Fruit fly (Drosophila melanogaster) whole organism, embryonic: ENCODE data around the gene CG7568.

ENCODE experiments used
- ATbp ChIP-seq: fragments of 200-800 bp; sonication (Bioruptor generic); optimal IDR thresholded peaks from 2 replicates; lab custom pipeline; 2017; ENCODE audit warnings: missing biosample characterization, mild to moderate bottlenecking, missing genetic modification characterization, missing genetic modification reagents
- Asciz ChIP-seq: fragments of 200-800 bp; sonication (Bioruptor generic); optimal IDR thresholded peaks from 2 replicates; lab custom pipeline; 2017; ENCODE audit warnings: missing biosample characterization, mild to moderate bottlenecking, missing genetic modification characterization, missing genetic modification reagents
- BEAF-32 ChIP-seq: fragments of 200-800 bp; sonication (Bioruptor generic); optimal IDR thresholded peaks from 3 replicates; lab custom pipeline; 2017; ENCODE audit warnings: missing biosample characterization, missing genetic modification characterization, mild to moderate bottlenecking, moderate library complexity, missing genetic modification reagents
- CG14050 ChIP-seq: fragments of 200-800 bp; sonication (Bioruptor generic); IDR thresholded peaks from 3 replicates; pipeline ENCODE4 v1.3.6; 2022; ENCODE audit warnings: missing biosample characterization, missing genetic modification characterization
- CG14860 ChIP-seq: fragments of 200-800 bp; sonication (Bioruptor generic); IDR thresholded peaks from 3 replicates; pipeline ENCODE4 v1.3.6; 2022; ENCODE audit warnings: missing biosample characterization, missing genetic modification characterization; ENCODE audit not compliant: partially characterized antibody
- CG1647 ChIP-seq: fragments of 200-800 bp; sonication (Bioruptor generic); optimal IDR thresholded peaks from 3 replicates; lab custom pipeline; 2016; ENCODE audit warnings: missing biosample characterization, missing genetic modification characterization
- CG2889 ChIP-seq: fragments of 200-800 bp; sonication (Bioruptor generic); IDR thresholded peaks from 3 replicates; pipeline ENCODE4 v1.3.6; 2022; ENCODE audit warnings: missing biosample characterization, missing genetic modification characterization
- CG3065 ChIP-seq: fragments of 200-800 bp; sonication (Bioruptor generic); optimal IDR thresholded peaks from 2 replicates; lab custom pipeline; 2016; ENCODE audit warnings: missing biosample characterization, missing genetic modification characterization
- CG32532 ChIP-seq: fragments of 200-800 bp; sonication (Bioruptor generic); IDR thresholded peaks from 2 replicates; pipeline ENCODE4 v1.3.6; 2022; ENCODE audit warnings: missing biosample characterization, missing genetic modification characterization
- CG3407 ChIP-seq: fragments of 200-800 bp; sonication (Bioruptor generic); optimal IDR thresholded peaks from 2 replicates; lab custom pipeline; 2018; ENCODE audit warnings: missing biosample characterization, mild to moderate bottlenecking, missing genetic modification characterization
- CG6654 ChIP-seq: fragments of 200-800 bp; sonication (Bioruptor generic); optimal IDR thresholded peaks from 2 replicates; lab custom pipeline; 2017; ENCODE audit warnings: missing biosample characterization, mild to moderate bottlenecking, missing genetic modification characterization
- CG9727 ChIP-seq: fragments of 200-800 bp; sonication (Bioruptor generic); optimal IDR thresholded peaks from 3 replicates; lab custom pipeline; 2017; ENCODE audit warnings: missing biosample characterization, mild to moderate bottlenecking, missing genetic modification characterization
- CHES-1-like ChIP-seq: fragments of 200-800 bp; sonication (Bioruptor generic); optimal IDR thresholded peaks from 2 replicates; lab custom pipeline; 2016; ENCODE audit warnings: missing biosample characterization, missing genetic modification characterization
- Dad ChIP-seq: fragments of 200-800 bp; sonication (Bioruptor generic); optimal IDR thresholded peaks from 3 replicates; lab custom pipeline; 2016; ENCODE audit warnings: missing biosample characterization, missing genetic modification characterization
- Dek ChIP-seq: fragments of 200-800 bp; sonication (Bioruptor generic); optimal IDR thresholded peaks from 3 replicates; lab custom pipeline; 2019; ENCODE audit warnings: missing biosample characterization, mild to moderate bottlenecking, missing genetic modification characterization, moderate library complexity
- Ets65A ChIP-seq: fragments of 200-800 bp; sonication (Bioruptor generic); peaks from one replicate; lab custom pipeline; 2016; ENCODE audit warnings: missing biosample characterization, missing genetic modification characterization
- HHEX ChIP-seq: fragments of 200-800 bp; sonication (Bioruptor generic); optimal IDR thresholded peaks from 3 replicates; lab custom pipeline; 2017; ENCODE audit warnings: missing biosample characterization, mild to moderate bottlenecking, missing genetic modification characterization, missing genetic modification reagents
- HmgD ChIP-seq: fragments of 200-800 bp; sonication (Bioruptor generic); optimal IDR thresholded peaks from 3 replicates; lab custom pipeline; 2016; ENCODE audit warnings: missing biosample characterization, missing genetic modification characterization
- Hr51 ChIP-seq, 2 experiments: fragments of 200-800 bp; sonication (Bioruptor generic); optimal IDR thresholded peaks; 2 replicates in 1 of 2; 3 replicates in 1 of 2; lab custom pipeline; 2016 to 2018; ENCODE audit warnings: missing biosample characterization in 2 of 2, missing genetic modification characterization in 2 of 2, mild to moderate bottlenecking in 1 of 2, moderate library complexity in 1 of 2
- MTF-1 ChIP-seq: fragments of 200-800 bp; sonication (Bioruptor generic); optimal IDR thresholded peaks from 2 replicates; lab custom pipeline; 2018; ENCODE audit warnings: missing biosample characterization, mild to moderate bottlenecking, missing genetic modification characterization, borderline replicate concordance
- Med ChIP-seq: fragments of 200-800 bp; sonication (Bioruptor generic); peaks from one replicate; lab custom pipeline; 2016; ENCODE audit warnings: missing biosample characterization, missing genetic modification characterization, mild to moderate bottlenecking, inconsistent platforms, moderate library complexity
- NK7.1 ChIP-seq: fragments of 200-800 bp; sonication (Bioruptor generic); optimal IDR thresholded peaks from 3 replicates; lab custom pipeline; 2016; ENCODE audit warnings: missing biosample characterization, missing genetic modification characterization
- Side ChIP-seq: fragments of 200-800 bp; sonication (Bioruptor generic); optimal IDR thresholded peaks from 2 replicates; lab custom pipeline; 2016; ENCODE audit warnings: missing biosample characterization, missing genetic modification characterization
- Sin3A ChIP-seq: fragments of >200 bp; optimal IDR thresholded peaks from 2 replicates; lab custom pipeline; 2018
- Sry-δ ChIP-seq: fragments of 200-800 bp; sonication (Bioruptor generic); optimal IDR thresholded peaks from 2 replicates; lab custom pipeline; 2016; ENCODE audit warnings: missing biosample characterization, missing genetic modification characterization
- Usf ChIP-seq: fragments of 200-800 bp; sonication (Bioruptor generic); optimal IDR thresholded peaks from 2 replicates; lab custom pipeline; 2017; ENCODE audit warnings: missing genotype, missing biosample characterization, missing genetic modification characterization
- Xrp1 ChIP-seq: fragments of 200-800 bp; sonication (Bioruptor generic); IDR thresholded peaks from 2 replicates; pipeline ENCODE4 v1.3.6; 2022; ENCODE audit warnings: missing biosample characterization, missing genetic modification characterization
- bab2 ChIP-seq: fragments of 200-800 bp; sonication (Bioruptor generic); optimal IDR thresholded peaks from 2 replicates; lab custom pipeline; 2016; ENCODE audit warnings: missing biosample characterization, missing genetic modification characterization
- bigmax ChIP-seq: fragments of 200-800 bp; sonication (Bioruptor generic); optimal IDR thresholded peaks from 2 replicates; lab custom pipeline; 2018; ENCODE audit warnings: missing biosample characterization, mild to moderate bottlenecking, missing genetic modification characterization
- btn ChIP-seq: fragments of 200-800 bp; sonication (Bioruptor generic); optimal IDR thresholded peaks from 2 replicates; lab custom pipeline; 2016; ENCODE audit warnings: missing biosample characterization, missing genetic modification characterization
- chinmo ChIP-seq: fragments of 200-800 bp; sonication (Bioruptor generic); IDR thresholded peaks from 4 replicates; pipeline ENCODE4 v1.3.6; 2022; ENCODE audit warnings: missing biosample characterization, missing genetic modification characterization; ENCODE audit not compliant: partially characterized antibody
- cwo ChIP-seq: fragments of 200-800 bp; sonication (Bioruptor generic); optimal IDR thresholded peaks from 3 replicates; lab custom pipeline; 2017; ENCODE audit warnings: missing biosample characterization, missing genetic modification characterization, mild to moderate bottlenecking, moderate library complexity, missing genetic modification reagents
- fd102C ChIP-seq: fragments of 200-800 bp; sonication (Bioruptor generic); optimal IDR thresholded peaks from 2 replicates; lab custom pipeline; 2018; ENCODE audit warnings: missing biosample characterization, mild to moderate bottlenecking, missing genetic modification characterization, moderate library complexity
- fd96Cb ChIP-seq: fragments of 200-800 bp; sonication (Bioruptor generic); optimal IDR thresholded peaks from 2 replicates; lab custom pipeline; 2018; ENCODE audit warnings: missing biosample characterization, mild to moderate bottlenecking, missing genetic modification characterization, moderate library complexity
- gsb ChIP-seq: fragments of 200-800 bp; sonication (Bioruptor generic); IDR thresholded peaks from 2 replicates; pipeline ENCODE4 v1.3.6; 2022; ENCODE audit warnings: missing biosample characterization, missing genetic modification characterization
- her ChIP-seq: fragments of 200-800 bp; sonication (Bioruptor generic); optimal IDR thresholded peaks from 2 replicates; lab custom pipeline; 2016; ENCODE audit warnings: missing biosample characterization, missing genetic modification characterization
- knrl ChIP-seq: fragments of 200-800 bp; sonication (Bioruptor generic); IDR thresholded peaks from 3 replicates; pipeline ENCODE4 v1.3.6; 2022; ENCODE audit warnings: missing biosample characterization, missing genetic modification characterization; ENCODE audit not compliant: partially characterized antibody
- maf-S ChIP-seq: fragments of 200-800 bp; sonication (Bioruptor generic); optimal IDR thresholded peaks from 2 replicates; lab custom pipeline; 2016; ENCODE audit warnings: missing biosample characterization, missing genetic modification characterization
- nerfin-2 ChIP-seq: fragments of 200-800 bp; sonication (Bioruptor generic); IDR thresholded peaks from 2 replicates; pipeline ENCODE4 v1.3.6; 2022; ENCODE audit warnings: missing biosample characterization, missing genetic modification characterization; ENCODE audit not compliant: partially characterized antibody
- otp ChIP-seq: fragments of 200-800 bp; sonication (Bioruptor generic); IDR thresholded peaks from 3 replicates; pipeline ENCODE4, ENCODE4 v1.3.6; 2022; ENCODE audit warnings: missing biosample characterization, missing genetic modification characterization
- phol ChIP-seq: fragments of 200-800 bp; sonication (Bioruptor generic); optimal IDR thresholded peaks from 3 replicates; lab custom pipeline; 2018; ENCODE audit warnings: missing biosample characterization, mild to moderate bottlenecking, missing genetic modification characterization, moderate library complexity
- ranshi ChIP-seq: fragments of 200-800 bp; sonication (Bioruptor generic); IDR thresholded peaks from 2 replicates; pipeline ENCODE4 v1.3.6; 2022; ENCODE audit warnings: missing biosample characterization, missing genetic modification characterization
- sisA ChIP-seq: fragments of 200-800 bp; sonication (Bioruptor generic); IDR thresholded peaks from 2 replicates; pipeline ENCODE4 v1.3.6; 2022; ENCODE audit warnings: missing biosample characterization, missing genetic modification characterization
- stc ChIP-seq: fragments of 200-800 bp; sonication (Bioruptor generic); IDR thresholded peaks from 2 replicates; pipeline ENCODE4 v1.3.6; 2022; ENCODE audit warnings: missing biosample characterization, missing genetic modification characterization
- toy ChIP-seq: fragments of 200-800 bp; sonication (Bioruptor generic); IDR thresholded peaks from 2 replicates; pipeline ENCODE4 v1.3.6; 2022; ENCODE audit warnings: missing biosample characterization, missing genetic modification characterization
- vfl ChIP-seq: fragments of 200-800 bp; sonication (Bioruptor generic); optimal IDR thresholded peaks from 2 replicates; lab custom pipeline; 2016; ENCODE audit warnings: missing biosample characterization, missing genetic modification characterization
- vnd ChIP-seq: fragments of 200-800 bp; sonication (Bioruptor generic); IDR thresholded peaks from 3 replicates; pipeline ENCODE4 v1.3.6; 2022; ENCODE audit warnings: missing biosample characterization, missing genetic modification characterization; ENCODE audit not compliant: partially characterized antibody
- vvl ChIP-seq: fragments of 200-800 bp; sonication (Bioruptor generic); IDR thresholded peaks from 2 replicates; pipeline ENCODE4 v1.3.6; 2022; ENCODE audit warnings: missing biosample characterization, missing genetic modification characterization
- yki ChIP-seq: fragments of >200 bp; optimal IDR thresholded peaks from 3 replicates; lab custom pipeline; 2018
- zfh2 ChIP-seq: fragments of 200-800 bp; sonication (Bioruptor generic); optimal IDR thresholded peaks from 2 replicates; lab custom pipeline; 2016; ENCODE audit warnings: missing biosample characterization, missing genetic modification characterization

The CG7568 gene

DNA sequence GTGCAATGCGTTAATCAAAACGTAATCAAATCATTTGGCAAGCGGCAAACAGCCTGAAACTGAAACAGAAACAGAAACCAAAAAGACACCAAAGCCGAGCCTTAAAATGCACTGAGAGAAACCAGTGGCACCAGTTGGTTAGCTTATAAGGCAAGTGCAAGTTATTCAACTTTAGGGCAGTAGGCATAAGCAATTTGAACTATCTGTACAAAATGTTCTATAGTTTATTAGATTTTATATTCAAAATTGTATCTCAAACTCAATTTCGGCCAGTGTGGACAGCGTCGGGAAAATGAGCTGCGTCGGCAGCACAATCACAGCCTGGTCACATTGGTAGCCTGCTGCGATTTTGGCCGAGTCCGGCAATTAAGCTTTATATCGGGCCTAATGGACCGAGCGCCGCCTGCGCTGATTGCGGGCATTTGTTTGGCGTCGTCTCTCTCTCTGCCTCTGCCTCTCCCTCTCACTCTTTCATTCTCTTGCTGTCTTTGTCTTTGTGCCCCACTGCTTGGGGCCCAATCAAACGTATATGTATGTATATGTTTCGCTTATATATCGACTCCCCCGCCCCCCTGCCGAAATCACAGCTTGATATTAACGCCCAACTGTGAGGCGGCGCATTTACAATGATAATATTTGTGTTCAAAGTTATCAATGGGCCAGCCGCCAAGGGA is 33.5 kb downstream of the CG7568 start (continued):
- TF ChIP-seq nerfin-2 (no peak), her (no peak), phol (peak; percentile 77), MTF-1 (peak; percentile 38), zfh2 (GFP tag; lab: Kevin White, UChicago) (no peak), HmgD (GFP tag; lab: Kevin White, UChicago) (no peak), ATbp (GFP tag; lab: Kevin White, UChicago) (peak; percentile 45), stc (peak; percentile 19; the same call in 1 of the 2 replicates), vnd (GFP tag; lab: Robert Waterston, UW) (no peak), Med (GFP tag; lab: Kevin White, UChicago) (peak; percentile 94), HHEX (GFP tag; lab: Kevin White, UChicago) (peak; percentile 21), fd96Cb (tag; lab: Kevin White, UChicago) (peak; percentile 69), sisA (peak; percentile 76), CG6654 (GFP tag; lab: Kevin White, UChicago) (peak; percentile 48), cwo (GFP tag; lab: Kevin White, UChicago) (peak; percentile 3), knrl (GFP tag; lab: Robert Waterston, UW) (no peak), CG32532 (GFP tag; lab: Robert Waterston, UW) (no peak), CHES-1-like (GFP tag; lab: Kevin White, UChicago) (no peak), BEAF-32 (GFP tag; lab: Kevin White, UChicago) (no peak), Dek (tag; lab: Kevin White, UChicago) (peak; percentile 17), maf-S (GFP tag; lab: Kevin White, UChicago) (no peak), CG3407 (GFP tag; lab: Kevin White, UChicago) (peak; percentile 55), Ets65A (GFP tag; lab: Kevin White, UChicago) (peak; percentile 94), Side (GFP tag; lab: Kevin White, UChicago) (peak; percentile 5), NK7.1 (GFP tag; lab: Kevin White, UChicago) (no peak), btn (GFP tag; lab: Kevin White, UChicago) (peak; percentile 45), Sry-δ (GFP tag; lab: Kevin White, UChicago) (peak; percentile 7), vvl (GFP tag; lab: Robert Waterston, UW) (peak; percentile 80), yki (lab: Kevin White, UChicago) (no peak), Sin3A (lab: Kevin White, UChicago) (no peak), CG14860 (GFP tag; lab: Robert Waterston, UW) (no peak), toy (GFP tag; lab: Robert Waterston, UW) (no peak), Xrp1 (GFP tag; lab: Robert Waterston, UW) (peak; percentile 84), Asciz (peak; percentile 21), CG14050 (peak; percentile 66), ranshi (peak; percentile 58; the same call in 1 of the 2 replicates), CG2889 (GFP tag; lab: Robert Waterston, UW) (peak; percentile 53; the same call in 2 of the 3 replicates), vfl (GFP tag; lab: Kevin White, UChicago) (no peak), Dad (GFP tag; lab: Kevin White, UChicago) (peak; percentile 45), Usf (GFP tag; lab: Kevin White, UChicago) (peak; percentile 14), otp (GFP tag; lab: Robert Waterston, UW) (peak; percentile 73; the same call in 2 of the 3 replicates), fd102C (peak; percentile 24), CG3065 (GFP tag; lab: Kevin White, UChicago) (no peak), Hr51 (GFP tag; optimal IDR thresholded peaks at IDR 0.05; lab: Kevin White, UChicago) (peak; percentile 30 to 52), gsb (GFP tag; lab: Robert Waterston, UW) (0 out of 2 replicates have a peak, but pooled peaks have one; percentile 29), bigmax (GFP tag; lab: Kevin White, UChicago) (no peak), chinmo (GFP tag; lab: Robert Waterston, UW) (0 out of 4 replicates have a peak, but pooled peaks have one; percentile 31), CG9727 (GFP tag; lab: Kevin White, UChicago) (peak; percentile 79), CG1647 (peak; percentile 26), bab2 (GFP tag; lab: Kevin White, UChicago) (peak; percentile 58)
